Fruit fly (Drosophila melanogaster): ENCODE results near the gene AlkB.

DNA sequence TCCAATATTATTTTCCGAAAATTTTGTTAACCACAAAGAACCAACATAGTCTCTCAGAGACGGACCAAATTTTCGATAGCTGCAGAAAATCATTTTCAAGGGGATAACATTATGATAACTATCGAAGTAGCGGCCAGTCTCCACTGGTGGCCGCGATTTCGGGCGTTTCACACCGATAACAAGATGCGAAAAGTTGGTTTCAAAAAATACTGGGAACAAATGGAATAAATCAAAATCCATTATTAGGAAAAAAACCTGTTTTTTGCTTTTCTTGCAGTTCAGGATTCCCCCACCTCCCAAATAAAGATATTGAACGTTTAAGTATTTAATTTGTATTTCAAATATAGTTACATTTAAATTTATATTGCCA, 27.9 kb upstream of the AlkB start, which contains the start of gene tay:
- TF ChIP-seq Dll (optimal IDR thresholded peaks at IDR 0.05) (no peak), psq (optimal IDR thresholded peaks at IDR 0.05) (no peak), pan (optimal IDR thresholded peaks at IDR 0.05) (no peak)

Data from whole organism.